Worm (Caenorhabditis elegans) whole organism, mixed stage, embryonic: Measurements from ENCODE around the gene D2045.9.

Experiments used
- M03D4.4 ChIP-seq: sonication (generic microtip); optimal IDR thresholded peaks from 2 replicates; lab custom pipeline; 2017; ENCODE audit warnings: mild to moderate bottlenecking, missing genetic modification characterization, missing compliant biosample characterization
- ham-2 ChIP-seq: fragments of 200-800 bp; sonication (Bioruptor generic); optimal IDR thresholded peaks from 2 replicates; lab custom pipeline; 2018; ENCODE audit warnings: mild to moderate bottlenecking, missing genetic modification characterization, missing compliant biosample characterization
- lin-13 ChIP-seq: fragments of 150-350 bp; optimal IDR thresholded peaks from 2 replicates; lab custom pipeline; 2014; ENCODE audit warnings: missing biosample characterization, missing genetic modification characterization
- lin-32 ChIP-seq: fragments of 200-800 bp; sonication (Bioruptor generic); optimal IDR thresholded peaks from 2 replicates; lab custom pipeline; 2018; ENCODE audit warnings: mild to moderate bottlenecking, missing genetic modification characterization, missing compliant biosample characterization
- lsy-2 ChIP-seq: fragments of 150-350 bp; optimal IDR thresholded peaks from 2 replicates; lab custom pipeline; 2014; ENCODE audit warnings: missing biosample characterization, missing genetic modification characterization
- mab-5 ChIP-seq: fragments of 150-350 bp; optimal IDR thresholded peaks from 2 replicates; lab custom pipeline; 2014; ENCODE audit warnings: missing biosample characterization, missing genetic modification characterization
- mep-1 ChIP-seq: fragments of 150-350 bp; optimal IDR thresholded peaks from 2 replicates; lab custom pipeline; 2017; ENCODE audit warnings: missing biosample characterization, missing genetic modification reagents, missing genetic modification characterization, inconsistent platforms
- nhr-12 ChIP-seq: fragments of 150-350 bp; optimal IDR thresholded peaks from 2 replicates; lab custom pipeline; 2014; ENCODE audit warnings: missing biosample characterization, missing genetic modification characterization
- nhr-237 ChIP-seq: fragments of 150-350 bp; optimal IDR thresholded peaks from 2 replicates; lab custom pipeline; 2014; ENCODE audit warnings: missing biosample characterization, missing genetic modification characterization
- snpc-4 ChIP-seq: fragments of 150-350 bp; optimal IDR thresholded peaks from 2 replicates; lab custom pipeline; 2014; ENCODE audit warnings: missing biosample characterization, missing genetic modification characterization
- unc-39 ChIP-seq: fragments of 150-350 bp; optimal IDR thresholded peaks from 2 replicates; lab custom pipeline; 2014; ENCODE audit warnings: missing biosample characterization, missing genetic modification characterization
- unc-62 ChIP-seq: fragments of 150-350 bp; optimal IDR thresholded peaks from 2 replicates; lab custom pipeline; 2014; ENCODE audit warnings: missing biosample characterization, missing genetic modification reagents, missing genetic modification characterization

- TF ChIP-seq nhr-12 (tag; lab: Kevin White, UChicago) (no peak), lin-13 (peak; percentile 47), unc-62 (GFP tag; lab: Kevin White, UChicago) (no peak), mab-5 (tag; lab: Kevin White, UChicago) (no peak), ham-2 (GFP tag; lab: Kevin White, UChicago) (no peak), M03D4.4 (no peak), lin-32 (GFP tag; lab: Kevin White, UChicago) (no peak), lsy-2 (tag; lab: Kevin White, UChicago) (peak; percentile 61), unc-39 (no peak), snpc-4 (tag; lab: Kevin White, UChicago) (no peak), nhr-237 (peak; percentile 48), mep-1 (tag; lab: Kevin White, UChicago) (peak; percentile 72)
Measured at ce11 chrIII:10506699-10507248, 31.7 kb downstream of the D2045.9 start, which contains the start of the genes sip-1 and sly-1.
